Worm (Caenorhabditis elegans): ENCODE measurements around the gene clec-48.

The clec-48 gene

DNA sequence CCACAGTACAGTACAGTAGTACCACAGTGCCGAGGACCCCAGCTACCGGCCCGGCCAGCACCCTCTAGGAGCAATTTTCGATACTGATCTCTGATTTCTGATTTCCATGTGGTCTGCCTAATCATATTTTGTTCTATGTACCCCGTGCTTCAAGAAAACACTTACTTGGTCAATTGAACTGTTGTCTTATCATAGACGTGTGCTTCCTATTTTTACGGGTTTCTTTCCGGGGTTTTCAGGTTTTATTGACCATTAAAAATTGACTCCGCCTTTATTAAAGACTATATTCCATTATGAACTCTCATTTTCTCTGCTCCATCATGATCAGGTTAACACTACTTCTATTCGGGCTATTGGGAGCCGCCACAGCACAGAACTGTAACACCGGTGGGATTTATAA, at the start of gene clec-48:
TSS of gene clec-48 (plus strand) at position 320 of the 400 bp plus-strand sequence.
- TF ChIP-seq ceh-91 (GFP tag; IDR thresholded peaks at IDR 0.05), result no peak
- TF ChIP-seq nhr-80 (tag; optimal IDR thresholded peaks at IDR 0.05), result peak; percentile 9
- TF ChIP-seq ztf-22 (GFP tag; optimal IDR thresholded peaks at IDR 0.05), result no peak
- TF ChIP-seq ccch-3 (GFP tag; optimal IDR thresholded peaks at IDR 0.05), result no peak

DNA sequence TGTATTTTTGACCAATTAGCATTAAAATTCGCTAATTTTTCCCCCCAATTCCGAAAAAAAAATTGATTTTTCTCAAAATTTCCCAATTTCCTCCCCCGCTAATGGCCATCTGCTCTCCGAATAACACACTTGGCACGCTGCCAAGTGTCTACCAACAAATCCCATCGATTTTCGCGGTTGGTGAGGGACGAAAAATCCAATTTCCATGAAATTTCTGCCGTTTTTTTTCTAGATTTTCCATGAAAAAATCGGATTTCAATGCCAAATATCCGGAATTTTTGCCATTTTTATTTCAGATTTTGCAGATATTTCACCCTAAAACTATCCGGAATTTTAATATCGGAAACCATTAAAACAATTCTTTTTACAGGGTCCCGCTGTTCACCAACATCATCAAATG, 48.4 kb upstream of the clec-48 start:
- TF ChIP-seq ceh-79 (tag; optimal IDR thresholded peaks at IDR 0.05) (no peak), ztf-18 (tag; optimal IDR thresholded peaks at IDR 0.05) (no peak), attf-3 (GFP tag; conservative IDR thresholded peaks at IDR 0.05) (no peak)

DNA sequence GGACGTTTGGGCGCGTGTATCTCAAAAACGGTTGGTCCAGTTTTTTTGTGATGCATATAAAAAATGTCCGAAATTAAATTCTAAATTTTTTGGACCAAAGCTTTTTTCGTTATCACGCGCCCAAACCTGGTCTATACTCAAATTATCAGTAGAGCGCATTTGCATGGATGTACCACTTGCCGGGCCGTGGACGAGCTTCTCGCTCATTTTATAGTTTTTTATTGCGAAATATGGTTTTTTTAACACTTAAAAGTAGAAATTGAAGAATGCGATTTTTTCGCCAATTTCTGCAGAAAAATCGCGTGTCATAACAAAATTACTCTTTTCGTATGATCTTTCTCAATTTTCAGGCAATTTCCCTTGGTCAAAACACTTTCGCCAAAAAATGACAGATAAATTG, 42.8 kb upstream of the clec-48 start:
- peak; percentile 93 for TF ChIP-seq cebp-1 (GFP tag; IDR thresholded peaks at IDR 0.05)
- peak; percentile 90 for TF ChIP-seq cebp-1 (tag; optimal IDR thresholded peaks at IDR 0.05)
- peak; percentile 83 for TF ChIP-seq mcd-1 (GFP tag; IDR thresholded peaks at IDR 0.05)
- TF ChIP-seq attf-5 (GFP tag; optimal IDR thresholded peaks at IDR 0.05), result peak; percentile 13

DNA sequence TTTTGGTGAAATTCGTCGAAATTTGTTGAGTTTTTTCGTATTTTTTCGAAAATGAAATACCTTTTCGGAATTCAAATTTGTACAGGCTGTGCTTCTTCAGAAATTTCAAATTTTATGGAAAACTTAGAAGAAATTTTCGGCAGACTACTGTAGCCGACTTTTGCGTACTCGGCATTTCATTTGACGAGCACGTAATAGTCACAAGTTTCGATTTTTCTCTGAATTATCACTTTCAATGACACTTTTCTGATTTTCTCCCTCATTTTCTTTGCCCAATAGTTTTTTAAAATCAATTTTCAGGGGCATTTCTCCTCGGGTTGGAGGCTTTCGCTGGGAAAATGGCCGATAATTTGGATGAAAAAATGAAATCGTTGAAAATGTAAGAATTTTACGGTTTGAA, 34.2 kb upstream of the clec-48 start, which contains the start of gene fbxa-107:
TSS of gene fbxa-107 (plus strand) at position 301 of the 400 bp plus-strand sequence.
- TF ChIP-seq zfh-2 (GFP tag; conservative IDR thresholded peaks at IDR 0.05), result no peak
- TF ChIP-seq bed-2 (GFP tag; IDR thresholded peaks at IDR 0.05), result no peak
- no peak for TF ChIP-seq unc-130 (GFP tag; optimal IDR thresholded peaks at IDR 0.05)
- TF ChIP-seq lin-35 (GFP tag; optimal IDR thresholded peaks at IDR 0.05), result no peak
- TF ChIP-seq repo-1 (tag; optimal IDR thresholded peaks at IDR 0.05), result no peak
- TF ChIP-seq F49E8.2 (tag; optimal IDR thresholded peaks at IDR 0.05; ENCODE audit: insufficient read depth), result no peak
- no peak for TF ChIP-seq efl-1 (GFP tag; optimal IDR thresholded peaks at IDR 0.05)

DNA sequence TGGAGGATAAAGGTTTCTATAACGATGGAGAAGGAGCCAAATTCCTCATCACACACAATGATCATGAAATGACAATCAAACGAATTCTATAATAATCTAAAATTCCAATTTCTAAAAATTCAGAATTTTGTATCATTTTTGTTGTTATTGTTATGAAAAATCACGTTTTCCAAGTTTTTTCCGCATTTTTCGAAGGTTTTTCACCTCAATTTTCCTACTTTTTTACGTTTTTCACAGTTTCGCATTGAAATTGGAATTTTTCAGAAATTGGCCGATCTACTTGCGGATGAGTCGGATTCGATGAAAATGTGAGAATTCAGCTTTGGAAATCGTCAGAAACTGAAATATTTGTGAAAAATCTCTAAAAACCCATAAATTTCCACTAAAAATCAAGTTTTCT, 32.8 kb upstream of the clec-48 start, which contains the start of gene fbxa-210:
TSS of gene fbxa-210 (plus strand) at position 301 of the 400 bp plus-strand sequence.
- TF ChIP-seq hlh-12 (tag; optimal IDR thresholded peaks at IDR 0.05), result no peak
- no peak for TF ChIP-seq aptf-3 (GFP tag; IDR thresholded peaks at IDR 0.05)
- TF ChIP-seq F23B12.7 (tag; optimal IDR thresholded peaks at IDR 0.05; ENCODE audit: insufficient read depth), result no peak
- no peak for TF ChIP-seq C17E4.6 (GFP tag; IDR thresholded peaks at IDR 0.05)
- TF ChIP-seq ccch-3 (GFP tag; optimal IDR thresholded peaks at IDR 0.05), result no peak
- TF ChIP-seq xnd-1 (tag; optimal IDR thresholded peaks at IDR 0.05), result no peak

DNA sequence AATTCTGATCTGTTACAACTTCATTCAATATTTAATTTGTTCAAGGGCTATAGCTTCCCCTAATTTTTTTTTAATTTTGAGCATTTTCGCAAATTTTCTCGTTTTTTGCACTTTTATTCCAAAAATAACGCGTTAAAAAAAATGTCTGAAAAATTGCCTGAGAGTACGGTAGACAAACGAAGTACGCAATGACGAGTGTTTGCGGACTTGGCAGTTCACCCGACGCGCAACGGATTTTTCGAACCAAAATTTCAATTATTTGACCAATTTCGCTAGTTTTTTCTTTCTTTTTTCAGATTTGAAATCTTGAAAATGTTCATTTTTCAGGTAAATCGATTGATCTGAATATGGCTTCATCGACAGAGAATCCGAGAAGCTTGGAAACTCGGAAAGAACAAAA, 30.6 kb upstream of the clec-48 start, which contains the start of gene fbxa-211:
TSS of gene fbxa-211 (plus strand) at position 328 of the 400 bp plus-strand sequence.
- TF ChIP-seq snpc-1.3 (tag; optimal IDR thresholded peaks at IDR 0.05; ENCODE audit: insufficient read depth), result peak; percentile 32
- TF ChIP-seq K12H6.12 (tag; optimal IDR thresholded peaks at IDR 0.05), result no peak
- TF ChIP-seq nhr-80 (tag; optimal IDR thresholded peaks at IDR 0.05), result no peak
- TF ChIP-seq hrde-1 (tag; optimal IDR thresholded peaks at IDR 0.05; ENCODE audit: borderline replicate concordance), result no peak
- peak; percentile 71 for TF ChIP-seq lsl-1 (GFP tag; optimal IDR thresholded peaks at IDR 0.05)
- TF ChIP-seq sea-2 (GFP tag; IDR thresholded peaks at IDR 0.05), result no peak
- TF ChIP-seq somi-1 (GFP tag; optimal IDR thresholded peaks at IDR 0.05), result no peak
- peak; percentile 43 for TF ChIP-seq F49E8.2 (tag; optimal IDR thresholded peaks at IDR 0.05; ENCODE audit: insufficient read depth)
- no peak for TF ChIP-seq egrh-3 (GFP tag; IDR thresholded peaks at IDR 0.05)

All from whole organism, young adult.